Comparison of ENCODE assay signal across 5 worm cellular contexts in genomic region chrX:9191795-9192494, ce11.
TF ChIP-seq lines count a peak whose summit lies in the region.

TSS of gene Y81B9A.1 (plus strand) at chrX:9192444.

TF ChIP-seq in whole organism, L4 larva, 104 proteins besides CTCF, POLR2A, EP300 and RAD21 (continues in another document):
- TF ChIP-seq fos-1 (tag; optimal IDR thresholded peaks at IDR 0.05; lab: Kevin White, UChicago) (no peak), lin-39 (tag; optimal IDR thresholded peaks at IDR 0.05; lab: Kevin White, UChicago) (no peak), nhr-41 (GFP tag; IDR thresholded peaks at IDR 0.05; lab: Robert Waterston, UW) (no peak), mes-2 (tag; optimal IDR thresholded peaks at IDR 0.05; lab: Kevin White, UChicago; ENCODE audit: poor library complexity, severe bottlenecking) (no peak), snpc-1.2 (GFP tag; IDR thresholded peaks at IDR 0.05; lab: Robert Waterston, UW) (peak; percentile 43; the same call in 1 of the 2 replicates), Y75B8A.6 (GFP tag; IDR thresholded peaks at IDR 0.05; lab: Robert Waterston, UW) (no peak), hlh-30 (tag; optimal IDR thresholded peaks at IDR 0.05; lab: Kevin White, UChicago; ENCODE audit: insufficient read depth) (no peak), saeg-2 (GFP tag; IDR thresholded peaks at IDR 0.05; lab: Robert Waterston, UW) (no peak), dmd-9 (GFP tag; IDR thresholded peaks at IDR 0.05; lab: Robert Waterston, UW) (no peak), spr-3 (GFP tag; optimal IDR thresholded peaks at IDR 0.05; lab: Kevin White, UChicago) (no peak), duxl-1 (tag; optimal IDR thresholded peaks at IDR 0.05; lab: Kevin White, UChicago; ENCODE audit: poor library complexity) (no peak), pha-4 (GFP tag; IDR thresholded peaks at IDR 0.05; lab: Robert Waterston, UW) (no peak), pha-4 (tag; optimal IDR thresholded peaks at IDR 0.05; lab: Kevin White, UChicago) (no peak), Y48G9A.11 (GFP tag; IDR thresholded peaks at IDR 0.05; lab: Robert Waterston, UW) (0 out of 2 replicates have a peak, but pooled peaks have one; percentile 12), snpc-4 (tag; optimal IDR thresholded peaks at IDR 0.05; lab: Kevin White, UChicago) (no peak), egl-27 (tag; optimal IDR thresholded peaks at IDR 0.05; lab: Kevin White, UChicago) (no peak), lin-13 (GFP tag; optimal IDR thresholded peaks at IDR 0.05; lab: Kevin White, UChicago) (no peak), F37D6.2 (tag; optimal IDR thresholded peaks at IDR 0.05; lab: Kevin White, UChicago) (no peak)

TF ChIP-seq in whole organism, early embryonic, 17 proteins besides CTCF, POLR2A, EP300 and RAD21:
- no peak for TF ChIP-seq tra-4 (tag; optimal IDR thresholded peaks at IDR 0.05; lab: Kevin White, UChicago)
- no peak for TF ChIP-seq hmbx-1 (tag; optimal IDR thresholded peaks at IDR 0.05; lab: Kevin White, UChicago)
- TF ChIP-seq pes-1 (GFP tag; IDR thresholded peaks at IDR 0.05; lab: Robert Waterston, UW), result no peak; the same call in 1 of the 2 replicates
- no peak for TF ChIP-seq ceh-36 (tag; optimal IDR thresholded peaks at IDR 0.05; lab: Kevin White, UChicago)
- TF ChIP-seq flt-1 (GFP tag; IDR thresholded peaks at IDR 0.05; lab: Robert Waterston, UW), result peak; percentile 26; the same call in 1 of the 2 replicates
- TF ChIP-seq sea-1 (GFP tag; conservative IDR thresholded peaks at IDR 0.05; lab: Robert Waterston, UW), result no peak
- TF ChIP-seq hmg-4 (GFP tag; optimal IDR thresholded peaks at IDR 0.05; lab: Kevin White, UChicago), result no peak

TF ChIP-seq in whole organism, midembryonic, 9 proteins besides CTCF, POLR2A, EP300 and RAD21:
- TF ChIP-seq tab-1 (GFP tag; IDR thresholded peaks at IDR 0.05; lab: Robert Waterston, UW), result no peak
- 0 out of 2 replicates have a peak, but pooled peaks have one; percentile 6 for TF ChIP-seq flt-1 (GFP tag; IDR thresholded peaks at IDR 0.05; lab: Robert Waterston, UW)
- no peak for TF ChIP-seq klf-2 (GFP tag; conservative IDR thresholded peaks at IDR 0.05; lab: Robert Waterston, UW)
- TF ChIP-seq ref-1 (GFP tag; conservative IDR thresholded peaks at IDR 0.05; lab: Robert Waterston, UW), result no peak
TF ChIP-seq in whole organism, midembryonic: peak in this region for 1.

TF ChIP-seq in whole organism, mixed stage, embryonic, 35 proteins besides CTCF, POLR2A, EP300 and RAD21:
- no peak for TF ChIP-seq flh-1 (GFP tag; optimal IDR thresholded peaks at IDR 0.05; lab: Kevin White, UChicago)
- TF ChIP-seq unc-120 (tag; optimal IDR thresholded peaks at IDR 0.05; lab: Kevin White, UChicago; ENCODE audit: poor library complexity, severe bottlenecking), result peak; percentile 23
- no peak for TF ChIP-seq ces-1 (GFP tag; optimal IDR thresholded peaks at IDR 0.05; lab: Kevin White, UChicago)
- TF ChIP-seq nhr-2 (tag; optimal IDR thresholded peaks at IDR 0.05; lab: Kevin White, UChicago), result no peak
- no peak for TF ChIP-seq elt-3 (tag; optimal IDR thresholded peaks at IDR 0.05; lab: Kevin White, UChicago)

TF ChIP-seq in whole organism, young adult, 124 proteins besides CTCF, POLR2A, EP300 and RAD21:
- TF ChIP-seq sptf-2 (GFP tag; optimal IDR thresholded peaks at IDR 0.05; lab: Kevin White, UChicago) (no peak), ama-1 (optimal IDR thresholded peaks at IDR 0.05; lab: Kevin White, UChicago) (no peak), ama-1 (GFP tag; optimal IDR thresholded peaks at IDR 0.05; lab: Kevin White, UChicago) (peak in 1 of 2 experiments; percentile 23), zfh-2 (GFP tag; conservative IDR thresholded peaks at IDR 0.05; lab: Robert Waterston, UW) (0 out of 2 replicates have a peak, but pooled peaks have one; percentile 20), rpc-1 (optimal IDR thresholded peaks at IDR 0.05; lab: Kevin White, UChicago) (peak; percentile 22), rpc-1 (tag; optimal IDR thresholded peaks at IDR 0.05; lab: Kevin White, UChicago) (peak; percentile 56), hsf-1 (GFP tag; IDR thresholded peaks at IDR 0.05; lab: Robert Waterston, UW) (no peak), rcor-1 (GFP tag; IDR thresholded peaks at IDR 0.05; lab: Robert Waterston, UW) (0 out of 2 replicates have a peak, but pooled peaks have one; percentile 29), let-607 (tag; optimal IDR thresholded peaks at IDR 0.05; lab: Kevin White, UChicago) (no peak), gei-17 (GFP tag; optimal IDR thresholded peaks at IDR 0.05; lab: Kevin White, UChicago) (no peak), egrh-3 (GFP tag; IDR thresholded peaks at IDR 0.05; lab: Robert Waterston, UW) (peak; percentile 61; the same call in 1 of the 2 replicates), ceh-91 (GFP tag; IDR thresholded peaks at IDR 0.05; lab: Robert Waterston, UW) (no peak), Y56A3A.18 (GFP tag; IDR thresholded peaks at IDR 0.05; lab: Robert Waterston, UW) (no peak), nfyb-1 (GFP tag; IDR thresholded peaks at IDR 0.05; lab: Robert Waterston, UW) (no peak), F57C9.4 (tag; optimal IDR thresholded peaks at IDR 0.05; lab: Kevin White, UChicago) (no peak), zim-3 (tag; optimal IDR thresholded peaks at IDR 0.05; lab: Kevin White, UChicago) (no peak), lir-1 (GFP tag; conservative IDR thresholded peaks at IDR 0.05; lab: Robert Waterston, UW) (no peak), lin-54 (GFP tag; optimal IDR thresholded peaks at IDR 0.05; lab: Kevin White, UChicago) (no peak), tbx-9 (tag; optimal IDR thresholded peaks at IDR 0.05; lab: Kevin White, UChicago; ENCODE audit: borderline replicate concordance) (no peak), madf-3 (GFP tag; IDR thresholded peaks at IDR 0.05; lab: Robert Waterston, UW) (no peak), attf-6 (GFP tag; IDR thresholded peaks at IDR 0.05; lab: Robert Waterston, UW) (0 out of 2 replicates have a peak, but pooled peaks have one; percentile 12), lin-26 (GFP tag; IDR thresholded peaks at IDR 0.05; lab: Robert Waterston, UW) (peak; percentile 70; the same call in 1 of the 2 replicates), B0336.3 (GFP tag; IDR thresholded peaks at IDR 0.05; lab: Robert Waterston, UW) (no peak), D2030.7 (GFP tag; IDR thresholded peaks at IDR 0.05; lab: Robert Waterston, UW) (peak; percentile 86), tbp1 (GFP tag; optimal IDR thresholded peaks at IDR 0.05; lab: Kevin White, UChicago) (peak; percentile 28), nhr-27 (tag; optimal IDR thresholded peaks at IDR 0.05; lab: Kevin White, UChicago) (no peak)
